Worm (Caenorhabditis elegans): ENCODE measurements around the gene trxr-1.

DNA sequence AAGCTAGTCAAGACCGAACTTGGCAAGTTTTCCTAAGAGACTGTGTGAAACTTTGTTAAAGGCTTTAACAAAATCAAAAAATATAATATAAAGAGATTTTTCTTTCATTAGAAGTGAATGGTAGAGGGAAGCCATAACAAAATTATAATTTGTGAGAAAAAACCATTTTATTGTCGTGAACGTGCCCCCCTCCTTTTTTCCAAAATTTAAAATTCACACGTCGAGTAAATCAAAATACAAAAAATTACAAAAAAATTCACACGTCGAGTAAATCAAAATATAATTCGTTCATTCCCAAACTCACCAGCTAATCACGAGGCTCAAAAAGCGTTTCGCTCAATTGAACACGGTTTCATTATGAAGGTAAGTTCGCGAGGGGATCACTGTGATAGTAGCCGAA, 2.2 kb upstream of the trxr-1 start, which contains the start of gene C25A8.2:
- TF ChIP-seq drap-1 (GFP tag; optimal IDR thresholded peaks at IDR 0.05): no peak
- no peak for TF ChIP-seq ceh-83 (GFP tag; optimal IDR thresholded peaks at IDR 0.05)
- no peak for TF ChIP-seq unc-62 (GFP tag; optimal IDR thresholded peaks at IDR 0.05)
- TF ChIP-seq ztf-11 (tag; optimal IDR thresholded peaks at IDR 0.05): no peak
- no peak for TF ChIP-seq elt-1 (tag; optimal IDR thresholded peaks at IDR 0.05; ENCODE audit: borderline replicate concordance, insufficient read depth)
- no peak for TF ChIP-seq nhr-12 (tag; optimal IDR thresholded peaks at IDR 0.05)
- TF ChIP-seq snpc-4 (tag; optimal IDR thresholded peaks at IDR 0.05): no peak
- TF ChIP-seq pha-4 (tag; optimal IDR thresholded peaks at IDR 0.05): no peak
- TF ChIP-seq ces-1 (GFP tag; optimal IDR thresholded peaks at IDR 0.05): no peak
- no peak for TF ChIP-seq mab-5 (tag; optimal IDR thresholded peaks at IDR 0.05)
- no peak for TF ChIP-seq unc-39 (tag; optimal IDR thresholded peaks at IDR 0.05)
- TF ChIP-seq M03D4.4 (tag; optimal IDR thresholded peaks at IDR 0.05): no peak
- TF ChIP-seq sptf-1 (tag; optimal IDR thresholded peaks at IDR 0.05): no peak

Measured in whole organism, mixed stage, embryonic.